Fruit fly (Drosophila melanogaster): Measurements from ENCODE around the gene CG31624.

DNA sequence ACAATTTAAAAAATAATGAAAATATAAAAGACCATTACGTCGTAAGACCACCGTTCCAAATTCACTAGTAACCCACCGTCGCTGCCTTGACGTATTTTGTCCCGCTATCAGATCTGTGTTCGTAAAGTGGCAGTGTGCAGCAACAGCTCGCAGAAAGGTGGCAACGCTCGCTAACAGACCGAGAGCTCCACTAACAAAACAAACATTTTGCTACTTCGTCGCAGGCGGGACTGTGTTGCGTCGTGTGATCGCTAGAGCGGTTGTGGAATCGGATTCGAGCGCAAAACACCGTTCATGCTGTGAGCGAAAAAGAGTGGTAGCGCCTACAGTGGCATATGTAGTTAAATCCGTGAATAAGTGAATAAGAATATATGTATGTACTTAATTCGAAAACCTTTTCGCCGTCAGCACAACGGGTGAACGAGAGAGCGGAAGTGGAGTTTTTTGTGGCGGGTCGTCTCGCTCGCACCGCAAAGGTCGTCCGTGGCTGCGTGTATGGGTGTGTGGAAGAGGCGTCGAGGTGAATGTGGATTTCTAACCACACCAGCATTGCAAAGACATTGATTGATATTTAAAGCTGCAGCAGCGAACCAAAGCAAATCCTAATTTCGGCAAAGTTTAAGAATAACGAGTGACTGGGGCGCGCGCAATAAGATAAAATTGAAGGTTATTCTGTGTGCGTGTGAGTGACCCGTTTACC, 37.0 kb upstream of the CG31624 start, which contains the start of gene Hr39:
- no peak for TF ChIP-seq Ets98B (GFP tag; IDR thresholded peaks at IDR 0.05)
- TF ChIP-seq CG14655 (GFP tag; optimal IDR thresholded peaks at IDR 0.05) = no peak
- TF ChIP-seq CG13204 (GFP tag; optimal IDR thresholded peaks at IDR 0.05) = no peak
- TF ChIP-seq Snoo (tag; optimal IDR thresholded peaks at IDR 0.05) = no peak
- TF ChIP-seq rn (GFP tag; IDR thresholded peaks at IDR 0.05) = no peak
- no peak for TF ChIP-seq fd96Ca (GFP tag; IDR thresholded peaks at IDR 0.05)
- TF ChIP-seq CG17806 (tag; optimal IDR thresholded peaks at IDR 0.05) = no peak
- no peak for TF ChIP-seq CG9948 (tag; optimal IDR thresholded peaks at IDR 0.05)
- no peak for TF ChIP-seq CG10348 (GFP tag; IDR thresholded peaks at IDR 0.05)
- TF ChIP-seq EcR (GFP tag; optimal IDR thresholded peaks at IDR 0.05) = no peak
- TF ChIP-seq CG12605 (GFP tag; IDR thresholded peaks at IDR 0.05) = no peak
- TF ChIP-seq Pif1B (GFP tag; optimal IDR thresholded peaks at IDR 0.05) = no peak
- no peak for TF ChIP-seq D1 (tag; optimal IDR thresholded peaks at IDR 0.05)
- no peak for TF ChIP-seq CG15710 (tag; optimal IDR thresholded peaks at IDR 0.05)
